Fruit fly (Drosophila melanogaster): Measurements from ENCODE around the gene galectin.

DNA sequence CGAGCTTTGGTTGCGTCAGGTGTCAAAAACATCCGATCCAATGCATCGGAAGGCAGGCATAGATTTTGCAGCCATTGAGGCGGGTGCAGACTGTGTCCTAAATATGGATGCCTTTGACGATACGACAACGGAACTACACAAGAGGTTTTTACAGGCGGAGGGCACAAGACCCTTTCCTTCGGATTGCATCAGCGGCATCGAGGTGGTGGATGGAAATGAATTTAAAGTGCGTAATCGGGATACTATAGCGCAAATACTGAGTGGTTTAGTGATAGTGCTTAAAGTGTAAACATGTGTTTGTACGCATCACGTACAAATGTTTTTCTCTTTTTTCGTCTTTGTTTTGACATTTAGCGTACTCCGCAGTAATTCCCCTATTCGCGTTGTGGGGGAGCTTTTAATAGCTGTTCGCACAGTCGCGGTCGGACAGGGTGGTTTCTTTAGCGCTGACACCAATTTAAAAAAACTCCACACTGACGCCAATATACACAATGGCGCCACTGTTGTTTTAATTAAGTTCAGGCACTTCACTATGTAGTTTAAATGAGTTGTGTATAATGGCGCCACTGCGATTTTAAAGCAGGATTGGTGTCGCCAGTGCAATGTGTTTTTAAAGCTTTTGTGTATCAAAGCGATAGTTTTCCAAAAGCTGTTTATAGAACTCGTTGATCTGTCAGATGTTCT lies 1.3 kb downstream of the galectin start:
- TF ChIP-seq Myc (optimal IDR thresholded peaks at IDR 0.05) (no peak), Sin3A (optimal IDR thresholded peaks at IDR 0.05) (no peak), psq (optimal IDR thresholded peaks at IDR 0.05) (peak; percentile 27), ttk (optimal IDR thresholded peaks at IDR 0.05) (no peak), h (optimal IDR thresholded peaks at IDR 0.05) (no peak), insv (optimal IDR thresholded peaks at IDR 0.05) (no peak)
